Worm (Caenorhabditis elegans): ENCODE data around the gene sec-5.
A peak's percentile ranks its signal among the peaks of the same experiment; 100 is the strongest.

Gene sec-5

DNA sequence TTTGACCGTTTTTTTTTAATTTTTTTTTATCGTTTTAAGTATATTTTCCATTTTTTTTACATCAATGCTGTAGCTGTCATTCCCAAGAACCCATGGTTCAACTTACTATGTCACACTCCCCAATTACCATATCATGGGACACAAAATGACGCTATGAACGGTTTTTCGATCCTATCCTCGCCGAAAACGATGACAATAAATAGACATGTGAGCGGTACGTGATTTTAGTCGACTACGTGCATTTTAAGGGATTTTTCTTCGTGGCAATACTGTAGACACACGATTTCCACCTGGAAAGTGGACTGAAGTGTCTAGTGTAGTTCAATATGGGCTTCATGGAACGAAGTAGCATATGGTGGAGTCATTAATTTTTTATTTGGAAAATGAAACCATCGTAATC, 20.7 kb downstream of the sec-5 start:
- TF ChIP-seq F13H6.1 (tag; optimal IDR thresholded peaks at IDR 0.05) = no peak
- TF ChIP-seq unc-62 (GFP tag; optimal IDR thresholded peaks at IDR 0.05) = no peak
- TF ChIP-seq nhr-129 (tag; optimal IDR thresholded peaks at IDR 0.05) = peak; percentile 67
- TF ChIP-seq nhr-25 (tag; optimal IDR thresholded peaks at IDR 0.05) = peak; percentile 45
- TF ChIP-seq nhr-21 (tag; optimal IDR thresholded peaks at IDR 0.05) = peak; percentile 0

DNA sequence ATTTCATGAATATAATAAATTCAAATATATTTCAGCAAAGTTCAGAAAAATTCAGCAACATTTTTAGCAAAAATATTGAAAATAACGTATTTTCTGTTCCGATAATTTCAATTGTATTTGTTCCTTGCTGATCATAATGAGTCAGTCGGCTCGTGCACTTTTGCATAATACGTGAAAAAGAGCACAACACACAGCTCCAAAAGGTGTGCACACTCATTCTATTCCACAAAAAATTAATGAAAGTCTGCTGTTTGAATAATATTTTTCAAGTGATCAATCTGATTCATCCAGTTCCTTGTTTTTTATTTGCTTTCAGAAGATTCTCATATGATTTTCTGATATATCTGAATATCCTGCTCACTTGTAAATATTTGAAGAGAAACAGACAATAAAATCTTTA, 22.6 kb downstream of the sec-5 start:
- no peak for TF ChIP-seq unc-39 (tag; optimal IDR thresholded peaks at IDR 0.05)
- no peak for TF ChIP-seq lin-39 (tag; optimal IDR thresholded peaks at IDR 0.05)
- TF ChIP-seq snpc-4 (tag; optimal IDR thresholded peaks at IDR 0.05) = no peak
- no peak for TF ChIP-seq nhr-10 (tag; optimal IDR thresholded peaks at IDR 0.05)
- TF ChIP-seq nhr-11 (tag; optimal IDR thresholded peaks at IDR 0.05) = no peak
- no peak for TF ChIP-seq ZK546.5 (tag; optimal IDR thresholded peaks at IDR 0.05)
- no peak for TF ChIP-seq Y55F3AM.14 (GFP tag; optimal IDR thresholded peaks at IDR 0.05)
- no peak for TF ChIP-seq ceh-82 (tag; optimal IDR thresholded peaks at IDR 0.05)
- no peak for TF ChIP-seq lin-11 (tag; optimal IDR thresholded peaks at IDR 0.05)
- no peak for TF ChIP-seq ama-1 (optimal IDR thresholded peaks at IDR 0.05)
- TF ChIP-seq elt-3 (tag; optimal IDR thresholded peaks at IDR 0.05) = no peak
- TF ChIP-seq R02D3.7 (tag; optimal IDR thresholded peaks at IDR 0.05) = no peak
- TF ChIP-seq dmd-4 (tag; optimal IDR thresholded peaks at IDR 0.05) = no peak

DNA sequence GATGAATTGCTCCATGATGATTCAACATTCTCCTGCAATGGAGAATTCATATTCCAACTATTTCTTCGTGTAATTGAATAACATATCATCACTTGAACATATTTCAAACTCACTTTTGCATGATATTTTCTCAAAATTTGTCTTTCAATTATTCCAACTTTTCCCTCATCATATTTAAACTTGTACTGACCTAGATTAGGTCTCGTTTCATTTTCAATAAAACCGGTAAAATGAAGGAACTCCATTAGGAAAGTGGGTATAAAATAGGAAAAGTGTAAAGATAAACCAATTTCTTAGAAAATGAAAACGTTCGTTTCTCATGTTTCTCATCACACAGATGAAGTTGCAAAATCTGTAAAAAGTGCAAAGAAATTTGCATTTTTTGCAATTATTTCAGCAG, 24.7 kb downstream of the sec-5 start, which contains the start of gene col-78:
Gene col-78, plus strand, starts transcription at position 301 of the 400 bp plus-strand sequence.
- TF ChIP-seq dmd-4 (tag; optimal IDR thresholded peaks at IDR 0.05) = no peak
- TF ChIP-seq lin-39 (tag; optimal IDR thresholded peaks at IDR 0.05) = no peak
- no peak for TF ChIP-seq Y55F3AM.14 (GFP tag; optimal IDR thresholded peaks at IDR 0.05)
- no peak for TF ChIP-seq F13H6.1 (tag; optimal IDR thresholded peaks at IDR 0.05)
- no peak for TF ChIP-seq nhr-25 (tag; optimal IDR thresholded peaks at IDR 0.05)
- no peak for TF ChIP-seq unc-62 (GFP tag; optimal IDR thresholded peaks at IDR 0.05)
- TF ChIP-seq sma-3 (GFP tag; optimal IDR thresholded peaks at IDR 0.05) = no peak
- TF ChIP-seq ceh-16 (tag; optimal IDR thresholded peaks at IDR 0.05) = no peak
- TF ChIP-seq nhr-129 (tag; optimal IDR thresholded peaks at IDR 0.05) = no peak
- TF ChIP-seq sem-4 (tag; optimal IDR thresholded peaks at IDR 0.05) = no peak
- TF ChIP-seq nhr-6 (tag; optimal IDR thresholded peaks at IDR 0.05) = no peak
- TF ChIP-seq skn-1 (tag; optimal IDR thresholded peaks at IDR 0.05) = no peak
- TF ChIP-seq egl-27 (tag; optimal IDR thresholded peaks at IDR 0.05) = no peak
- no peak for TF ChIP-seq R02D3.7 (tag; optimal IDR thresholded peaks at IDR 0.05)
- TF ChIP-seq snpc-4 (tag; optimal IDR thresholded peaks at IDR 0.05) = no peak
- no peak for TF ChIP-seq sma-9 (GFP tag; optimal IDR thresholded peaks at IDR 0.05)
- no peak for TF ChIP-seq sma-9 (tag; optimal IDR thresholded peaks at IDR 0.05)
- no peak for TF ChIP-seq nhr-10 (tag; optimal IDR thresholded peaks at IDR 0.05)
- no peak for TF ChIP-seq ZK546.5 (tag; optimal IDR thresholded peaks at IDR 0.05)
- no peak for TF ChIP-seq nhr-77 (tag; optimal IDR thresholded peaks at IDR 0.05)
- TF ChIP-seq nhr-237 (tag; optimal IDR thresholded peaks at IDR 0.05) = no peak

DNA sequence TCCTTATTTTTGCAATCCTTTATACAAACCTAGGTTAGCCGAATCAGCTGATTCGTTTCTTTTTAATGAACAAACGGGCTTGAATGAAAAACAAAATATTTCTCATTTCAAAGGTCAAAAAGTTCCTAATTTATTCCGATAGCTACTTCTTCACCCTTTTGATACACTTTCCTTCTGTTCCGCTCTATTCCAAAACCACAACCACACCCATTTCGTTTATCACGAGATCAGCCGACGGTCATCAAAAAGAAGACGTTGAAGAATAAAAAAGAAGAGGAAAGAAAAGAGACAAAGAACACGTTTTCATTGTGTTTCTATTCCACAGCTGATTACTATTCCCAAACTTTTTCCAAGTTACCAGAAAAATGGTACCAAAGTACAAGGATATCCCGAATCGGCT, 28.9 kb downstream of the sec-5 start:
- no peak for TF ChIP-seq unc-62 (GFP tag; optimal IDR thresholded peaks at IDR 0.05)
- TF ChIP-seq egl-27 (tag; optimal IDR thresholded peaks at IDR 0.05) = no peak
- TF ChIP-seq nhr-129 (tag; optimal IDR thresholded peaks at IDR 0.05) = no peak
- no peak for TF ChIP-seq elt-3 (tag; optimal IDR thresholded peaks at IDR 0.05)
- TF ChIP-seq ZK546.5 (tag; optimal IDR thresholded peaks at IDR 0.05) = no peak
- TF ChIP-seq unc-39 (tag; optimal IDR thresholded peaks at IDR 0.05) = no peak

DNA sequence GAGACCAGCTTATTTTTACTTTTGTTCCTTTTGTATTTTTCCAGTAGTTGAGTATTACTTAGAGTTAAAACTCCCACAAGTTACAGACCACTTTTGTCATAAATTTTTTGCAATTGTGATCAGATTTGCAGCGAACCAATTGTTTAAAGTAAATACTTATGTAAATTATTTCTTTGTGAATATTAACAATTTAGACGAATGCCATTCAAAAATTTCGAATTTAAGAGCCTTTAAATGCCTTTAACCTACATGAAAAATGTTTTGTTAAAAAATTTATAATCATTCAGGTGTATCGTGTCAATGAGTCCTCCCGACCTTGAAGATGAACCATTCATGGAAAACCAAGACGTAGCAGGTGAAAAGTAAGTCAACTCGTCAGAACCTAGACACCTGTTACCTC, 31.0 kb downstream of the sec-5 start, which contains the start of gene W07A12.4:
Gene W07A12.4, plus strand, starts transcription at position 301 of the 400 bp plus-strand sequence.
- TF ChIP-seq nhr-129 (tag; optimal IDR thresholded peaks at IDR 0.05) (no peak), nhr-12 (tag; optimal IDR thresholded peaks at IDR 0.05) (no peak), lin-11 (tag; optimal IDR thresholded peaks at IDR 0.05) (no peak), snpc-4 (tag; optimal IDR thresholded peaks at IDR 0.05) (no peak), nhr-21 (tag; optimal IDR thresholded peaks at IDR 0.05) (no peak), crh-2 (tag; optimal IDR thresholded peaks at IDR 0.05) (no peak), ceh-82 (tag; optimal IDR thresholded peaks at IDR 0.05) (no peak), mab-5 (tag; optimal IDR thresholded peaks at IDR 0.05) (no peak), lin-13 (GFP tag; optimal IDR thresholded peaks at IDR 0.05) (no peak), nhr-25 (tag; optimal IDR thresholded peaks at IDR 0.05) (no peak), dmd-4 (tag; optimal IDR thresholded peaks at IDR 0.05) (no peak), sem-4 (tag; optimal IDR thresholded peaks at IDR 0.05) (no peak), nhr-6 (tag; optimal IDR thresholded peaks at IDR 0.05) (no peak), mbf-1 (tag; optimal IDR thresholded peaks at IDR 0.05) (no peak), nhr-10 (tag; optimal IDR thresholded peaks at IDR 0.05) (no peak)

Data from whole organism, L2 larva.